Fruit fly (Drosophila melanogaster) whole organism, pupa: ENCODE data around the gene CG2663.

Experiments
- CG10348 ChIP-seq: fragments of 200-800 bp; sonication (Bioruptor generic); IDR thresholded peaks from 2 replicates; pipeline ENCODE4 v1.3.6; 2022; ENCODE audit warnings: missing biosample characterization, missing genetic modification characterization
- CG12605 ChIP-seq: fragments of 200-800 bp; sonication (Bioruptor generic); IDR thresholded peaks from 2 replicates; pipeline ENCODE4 v1.3.6; 2022; ENCODE audit warnings: missing biosample characterization, missing genetic modification characterization
- CG13204 ChIP-seq: fragments of 200-800 bp; sonication (Bioruptor generic); optimal IDR thresholded peaks from 2 replicates; lab custom pipeline; 2018; ENCODE audit warnings: missing biosample characterization, mild to moderate bottlenecking, missing genetic modification characterization, moderate library complexity
- CG14655 ChIP-seq: fragments of 200-800 bp; sonication (Bioruptor generic); optimal IDR thresholded peaks from 3 replicates; lab custom pipeline; 2017; ENCODE audit warnings: mild to moderate bottlenecking, missing biosample characterization, missing genetic modification reagents, missing genetic modification characterization
- CG15710 ChIP-seq: fragments of 200-800 bp; sonication (Bioruptor generic); optimal IDR thresholded peaks from 2 replicates; lab custom pipeline; 2018; ENCODE audit warnings: missing biosample characterization, mild to moderate bottlenecking, missing genetic modification characterization, moderate library complexity
- CG17806 ChIP-seq: fragments of 200-800 bp; sonication (Bioruptor generic); optimal IDR thresholded peaks from 2 replicates; lab custom pipeline; 2018; ENCODE audit warnings: missing biosample characterization, mild to moderate bottlenecking, missing genetic modification characterization, moderate library complexity
- CG32121 ChIP-seq: fragments of 200-800 bp; sonication (Bioruptor generic); IDR thresholded peaks from 2 replicates; pipeline ENCODE4 v1.3.6; 2022; ENCODE audit warnings: missing biosample characterization, missing genetic modification characterization
- CG34367 ChIP-seq: fragments of 200-800 bp; sonication (Bioruptor generic); optimal IDR thresholded peaks from 2 replicates; lab custom pipeline; 2018; ENCODE audit warnings: missing biosample characterization, mild to moderate bottlenecking, missing genetic modification characterization
- CG4496 ChIP-seq: fragments of 200-800 bp; sonication (Bioruptor generic); IDR thresholded peaks from 3 replicates; pipeline ENCODE4 v1.3.6; 2022; ENCODE audit warnings: missing biosample characterization, missing genetic modification characterization
- CG8159 ChIP-seq: fragments of 200-800 bp; sonication (Bioruptor generic); optimal IDR thresholded peaks from 3 replicates; lab custom pipeline; 2018; ENCODE audit warnings: missing biosample characterization, mild to moderate bottlenecking, missing genetic modification characterization, moderate library complexity
- CG8301 ChIP-seq: fragments of 200-800 bp; sonication (Bioruptor generic); optimal IDR thresholded peaks from 2 replicates; lab custom pipeline; 2018; ENCODE audit warnings: missing biosample characterization, mild to moderate bottlenecking, missing genetic modification characterization
- CG9948 ChIP-seq: fragments of 200-800 bp; sonication (Bioruptor generic); optimal IDR thresholded peaks from 2 replicates; lab custom pipeline; 2018; ENCODE audit warnings: missing biosample characterization, mild to moderate bottlenecking, missing genetic modification characterization, moderate library complexity
- D1 ChIP-seq: fragments of 200-800 bp; sonication (Bioruptor generic); optimal IDR thresholded peaks from 2 replicates; lab custom pipeline; 2018; ENCODE audit warnings: missing biosample characterization, mild to moderate bottlenecking, missing genetic modification characterization, moderate library complexity
- EcR ChIP-seq: fragments of 200-800 bp; sonication (Bioruptor generic); optimal IDR thresholded peaks from 3 replicates; lab custom pipeline; 2019; ENCODE audit warnings: missing biosample characterization, missing genetic modification characterization, mild to moderate bottlenecking, moderate library complexity, missing genetic modification reagents
- Ets98B ChIP-seq: fragments of 200-800 bp; sonication (Bioruptor generic); IDR thresholded peaks from 2 replicates; pipeline ENCODE4 v1.3.6; 2022; ENCODE audit warnings: missing biosample characterization, missing genetic modification characterization
- Pif1A ChIP-seq: fragments of 200-800 bp; sonication (Bioruptor generic); optimal IDR thresholded peaks from 3 replicates; lab custom pipeline; 2016; ENCODE audit warnings: missing biosample characterization, missing genetic modification characterization
- Pif1B ChIP-seq: fragments of 200-800 bp; sonication (Bioruptor generic); optimal IDR thresholded peaks from 3 replicates; lab custom pipeline; 2016; ENCODE audit warnings: missing biosample characterization, missing genetic modification characterization
- Snoo ChIP-seq: fragments of 200-800 bp; sonication (Bioruptor generic); optimal IDR thresholded peaks from 3 replicates; lab custom pipeline; 2017; ENCODE audit warnings: missing biosample characterization, mild to moderate bottlenecking, missing genetic modification characterization, inconsistent platforms
- fd96Ca ChIP-seq: fragments of 200-800 bp; sonication (Bioruptor generic); IDR thresholded peaks from 3 replicates; pipeline ENCODE4 v1.3.6; 2022; ENCODE audit warnings: missing biosample characterization, missing genetic modification characterization
- gl ChIP-seq: fragments of 200-800 bp; sonication (Bioruptor generic); optimal IDR thresholded peaks from 2 replicates; lab custom pipeline; 2018; ENCODE audit warnings: missing biosample characterization, mild to moderate bottlenecking, missing genetic modification characterization
- rn ChIP-seq: fragments of 200-800 bp; sonication (Bioruptor generic); IDR thresholded peaks from 2 replicates; pipeline ENCODE4 v1.3.6; 2022; ENCODE audit warnings: missing biosample characterization, missing genetic modification characterization

The CG2663 gene

dm6 chr3R:5392621-5393020 is 11.3 kb downstream of the CG2663 start, which contains the start of gene kkv:
Gene kkv, minus strand, starts transcription at chr3R:5392866.
- TF ChIP-seq EcR, result peak; percentile 58
- TF ChIP-seq Ets98B, result peak; percentile 42; the same call in 1 of the 2 replicates
- TF ChIP-seq Pif1A (GFP tag; lab: Kevin White, UChicago), result no peak

dm6 chr3R:5392033-5392432 is 11.9 kb downstream of the CG2663 start:
- TF ChIP-seq fd96Ca (no peak), CG14655 (GFP tag; lab: Kevin White, UChicago) (peak; percentile 37), CG8301 (peak; percentile 15)
- TF ChIP-seq, all 21 proteins: peak for 2

- TF ChIP-seq D1 (no peak), CG10348 (0 out of 2 replicates have a peak, but pooled peaks have one; percentile 21), fd96Ca (no peak), rn (GFP tag; lab: Robert Waterston, UW) (no peak), CG15710 (tag; lab: Kevin White, UChicago) (no peak), CG12605 (GFP tag; lab: Robert Waterston, UW) (no peak), CG9948 (no peak), Pif1B (GFP tag; lab: Kevin White, UChicago) (no peak), gl (tag; lab: Kevin White, UChicago) (no peak), CG34367 (tag; lab: Kevin White, UChicago) (no peak), Ets98B (no peak), CG8159 (no peak), Snoo (tag; lab: Kevin White, UChicago) (no peak), CG13204 (GFP tag; lab: Kevin White, UChicago) (peak; percentile 40), CG14655 (GFP tag; lab: Kevin White, UChicago) (no peak), Pif1A (GFP tag; lab: Kevin White, UChicago) (no peak), EcR (peak; percentile 82), CG32121 (GFP tag; lab: Robert Waterston, UW) (no peak)
- TF ChIP-seq, all 21 proteins: peak for 3
These were observed 13.8 kb downstream of the CG2663 start for dm6 chr3R:5390095-5390663.

- TF ChIP-seq CG9948 (peak; percentile 67), CG12605 (GFP tag; lab: Robert Waterston, UW) (no peak), CG15710 (tag; lab: Kevin White, UChicago) (peak; percentile 6), CG34367 (tag; lab: Kevin White, UChicago) (peak; percentile 4), CG8159 (peak; percentile 42), gl (tag; lab: Kevin White, UChicago) (no peak), CG8301 (peak; percentile 42), CG17806 (tag; lab: Kevin White, UChicago) (peak; percentile 52), CG14655 (GFP tag; lab: Kevin White, UChicago) (peak; percentile 65), Snoo (tag; lab: Kevin White, UChicago) (no peak)
These were observed 14.5 kb downstream of the CG2663 start for dm6 chr3R:5389435-5389834.

dm6 chr3R:5389034-5389433 is 14.9 kb downstream of the CG2663 start:
- TF ChIP-seq Pif1A (GFP tag; lab: Kevin White, UChicago) (no peak), CG10348 (no peak), gl (tag; lab: Kevin White, UChicago) (no peak), EcR (peak; percentile 79), CG34367 (tag; lab: Kevin White, UChicago) (no peak), CG4496 (GFP tag; lab: Robert Waterston, UW) (no peak), D1 (no peak), CG13204 (GFP tag; lab: Kevin White, UChicago) (peak; percentile 17), CG14655 (GFP tag; lab: Kevin White, UChicago) (no peak), CG8159 (no peak)

- TF ChIP-seq EcR (no peak), CG4496 (GFP tag; lab: Robert Waterston, UW) (no peak), CG13204 (GFP tag; lab: Kevin White, UChicago) (no peak), CG32121 (GFP tag; lab: Robert Waterston, UW) (no peak), D1 (no peak), Pif1A (GFP tag; lab: Kevin White, UChicago) (no peak), gl (tag; lab: Kevin White, UChicago) (no peak), CG14655 (GFP tag; lab: Kevin White, UChicago) (no peak), CG9948 (no peak), CG8159 (no peak), CG8301 (no peak), CG15710 (tag; lab: Kevin White, UChicago) (no peak), CG17806 (tag; lab: Kevin White, UChicago) (no peak), Ets98B (no peak), Snoo (tag; lab: Kevin White, UChicago) (no peak), fd96Ca (no peak)
These were observed 15.9 kb downstream of the CG2663 start for dm6 chr3R:5387996-5388395.

dm6 chr3R:5387564-5387963 is 16.4 kb downstream of the CG2663 start, which contains the start of gene CG14668:
Gene CG14668, minus strand, starts transcription at chr3R:5387664.
- no peak for TF ChIP-seq Pif1B (GFP tag; lab: Kevin White, UChicago)
- no peak for TF ChIP-seq gl (tag; lab: Kevin White, UChicago)
- TF ChIP-seq CG15710 (tag; lab: Kevin White, UChicago), result no peak
- no peak for TF ChIP-seq EcR
- no peak for TF ChIP-seq D1
